Worm (Caenorhabditis elegans): Measurements from ENCODE around the gene wdr-46.

wdr-46 gene

DNA sequence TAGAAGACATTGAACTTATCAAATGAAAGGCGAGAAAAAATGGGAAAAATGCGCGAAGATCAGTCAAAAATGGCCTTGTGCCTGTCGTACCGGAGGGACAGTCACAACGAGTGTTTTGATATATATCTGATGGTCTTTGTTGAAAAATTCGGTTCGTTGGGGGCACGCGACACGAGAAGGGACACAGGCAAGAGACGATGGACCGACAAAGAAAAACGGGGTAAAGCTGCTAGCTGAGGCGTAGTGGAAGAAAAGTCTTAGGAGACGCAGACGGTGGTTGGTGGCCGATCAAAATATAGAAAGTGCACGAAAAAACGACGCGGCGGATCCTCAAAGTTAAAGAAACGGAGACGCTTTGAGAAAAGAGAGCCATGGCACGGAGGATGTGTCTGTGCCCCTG lies 36.8 kb upstream of the wdr-46 start (continued):
- TF ChIP-seq mef-2 (tag; optimal IDR thresholded peaks at IDR 0.05) (no peak), unc-86 (tag; optimal IDR thresholded peaks at IDR 0.05) (no peak), dsc-1 (tag; optimal IDR thresholded peaks at IDR 0.05) (peak; percentile 12), F16B12.6 (tag; optimal IDR thresholded peaks at IDR 0.05) (peak; percentile 25), skn-1 (tag; optimal IDR thresholded peaks at IDR 0.05) (no peak), jun-1 (tag; optimal IDR thresholded peaks at IDR 0.05) (no peak), ceh-82 (tag; optimal IDR thresholded peaks at IDR 0.05) (peak in 1 of 3 experiments; percentile 44), mep-1 (tag; optimal IDR thresholded peaks at IDR 0.05) (peak; percentile 13), zip-4 (GFP tag; optimal IDR thresholded peaks at IDR 0.05) (no peak), C34B4.2 (tag; optimal IDR thresholded peaks at IDR 0.05) (no peak), lsy-2 (tag; optimal IDR thresholded peaks at IDR 0.05) (peak in 1 of 2 experiments; percentile 39), C04F5.9 (tag; optimal IDR thresholded peaks at IDR 0.05) (no peak), nhr-71 (tag; optimal IDR thresholded peaks at IDR 0.05) (peak; percentile 60), aha-1 (tag; optimal IDR thresholded peaks at IDR 0.05) (no peak), alr-1 (tag; optimal IDR thresholded peaks at IDR 0.05; ENCODE audit: borderline replicate concordance) (no peak)

- TF ChIP-seq nhr-28 (tag; optimal IDR thresholded peaks at IDR 0.05) (no peak), efl-1 (optimal IDR thresholded peaks at IDR 0.05) (no peak), efl-1 (GFP tag; optimal IDR thresholded peaks at IDR 0.05 in 1 of 2) (peak in 1 of 2 experiments; percentile 27), ces-1 (GFP tag; optimal IDR thresholded peaks at IDR 0.05) (no peak)
These were observed 36.3 kb upstream of the wdr-46 start, which contains the start of gene F19B6.1 for ce11 chrIV:12335798-12336197. Gene F19B6.1 (minus strand): TSS chrIV:12336075.

ce11 chrIV:12336893-12337627 lies 35.0 kb upstream of the wdr-46 start, which contains the start of the genes F19B6.10 and wht-5:
Gene F19B6.10 (plus strand): TSS chrIV:12337193.
Gene wht-5 (plus strand): TSS chrIV:12337577.
- no peak for TF ChIP-seq mep-1 (tag; optimal IDR thresholded peaks at IDR 0.05)
- no peak for TF ChIP-seq efl-1 (optimal IDR thresholded peaks at IDR 0.05)
- TF ChIP-seq efl-1 (GFP tag; optimal IDR thresholded peaks at IDR 0.05 in 1 of 2): no peak
- TF ChIP-seq ceh-82 (tag; optimal IDR thresholded peaks at IDR 0.05): no peak
- TF ChIP-seq blmp-1 (tag; optimal IDR thresholded peaks at IDR 0.05): no peak
- no peak for TF ChIP-seq nhr-76 (tag; optimal IDR thresholded peaks at IDR 0.05)
- TF ChIP-seq elt-3 (tag; optimal IDR thresholded peaks at IDR 0.05): no peak
- TF ChIP-seq swsn-7 (tag; optimal IDR thresholded peaks at IDR 0.05): no peak
- no peak for TF ChIP-seq ztf-11 (tag; optimal IDR thresholded peaks at IDR 0.05)
- TF ChIP-seq C16A3.4 (tag; optimal IDR thresholded peaks at IDR 0.05): no peak
- TF ChIP-seq tlp-1 (tag; optimal IDR thresholded peaks at IDR 0.05): no peak

ce11 chrIV:12340885-12341284 lies 31.2 kb upstream of the wdr-46 start:
- TF ChIP-seq isw-1 (GFP tag; IDR thresholded peaks at IDR 0.05): no peak
- TF ChIP-seq nhr-84 (tag; optimal IDR thresholded peaks at IDR 0.05): no peak
- no peak for TF ChIP-seq nhr-237 (tag; optimal IDR thresholded peaks at IDR 0.05)
- no peak for TF ChIP-seq egl-27 (tag; optimal IDR thresholded peaks at IDR 0.05)
- no peak for TF ChIP-seq hlh-4 (tag; optimal IDR thresholded peaks at IDR 0.05)

- TF ChIP-seq nhr-85 (tag): no peak
- peak; percentile 56; the same call in 1 of the 2 replicates for TF ChIP-seq grh-1 (GFP tag; IDR thresholded peaks at IDR 0.05)
- no peak for TF ChIP-seq lin-15B (tag; optimal IDR thresholded peaks at IDR 0.05)
- TF ChIP-seq nhr-19 (GFP tag; conservative IDR thresholded peaks at IDR 0.05): no peak
- TF ChIP-seq blmp-1 (tag; optimal IDR thresholded peaks at IDR 0.05): peak; percentile 27
- TF ChIP-seq ets-5 (GFP tag; IDR thresholded peaks at IDR 0.05): no peak
These were observed 22.4 kb upstream of the wdr-46 start, which contains the start of gene best-22 for ce11 chrIV:12349639-12350038. Gene best-22 (plus strand): TSS chrIV:12349939.

Measured in whole organism, L1 larva.